Fruit fly (Drosophila melanogaster) whole organism, embryonic: ENCODE measurements around the gene CG6330.
A peak's percentile ranks its signal among the peaks of the same experiment; 100 is the strongest.

ENCODE experiments used
- Abd-B ChIP-seq: fragments of 200-800 bp; sonication (Bioruptor generic); optimal IDR thresholded peaks from 2 replicates; lab custom pipeline; 2018; ENCODE audit warnings: missing biosample characterization, mild to moderate bottlenecking, missing genetic modification characterization, moderate library complexity
- CG10209 ChIP-seq: fragments of 200-800 bp; sonication (Bioruptor generic); optimal IDR thresholded peaks from 3 replicates; lab custom pipeline; 2017; ENCODE audit warnings: missing biosample characterization, mild to moderate bottlenecking, missing genetic modification characterization, missing genetic modification reagents
- CG11723 ChIP-seq: fragments of 200-800 bp; sonication (Bioruptor generic); optimal IDR thresholded peaks from 2 replicates; lab custom pipeline; 2017; ENCODE audit warnings: missing biosample characterization, mild to moderate bottlenecking, missing genetic modification characterization
- CG12744 ChIP-seq: fragments of 200-800 bp; sonication (Bioruptor generic); optimal IDR thresholded peaks from 2 replicates; lab custom pipeline; 2016; ENCODE audit warnings: missing biosample characterization, missing genetic modification characterization
- CG17186 ChIP-seq: fragments of 200-800 bp; sonication (Bioruptor generic); optimal IDR thresholded peaks from 3 replicates; lab custom pipeline; 2017; ENCODE audit warnings: missing biosample characterization, missing genetic modification reagents, missing genetic modification characterization
- CG17328 ChIP-seq: fragments of 200-800 bp; sonication (Bioruptor generic); IDR thresholded peaks from 2 replicates; pipeline ENCODE4 v1.3.6; 2022; ENCODE audit warnings: missing biosample characterization, missing genetic modification characterization
- CG17612 ChIP-seq: fragments of 200-800 bp; sonication (Bioruptor generic); IDR thresholded peaks from 2 replicates; pipeline ENCODE4 v1.3.6; 2022; ENCODE audit warnings: missing biosample characterization, missing genetic modification characterization
- CG18599 ChIP-seq: fragments of 200-800 bp; sonication (Bioruptor generic); optimal IDR thresholded peaks from 3 replicates; lab custom pipeline; 2017; ENCODE audit warnings: missing biosample characterization, missing genetic modification characterization, mild to moderate bottlenecking, moderate library complexity, missing genetic modification reagents
- CG18619 ChIP-seq: fragments of 200-800 bp; sonication (Bioruptor generic); optimal IDR thresholded peaks from 3 replicates; lab custom pipeline; 2017; ENCODE audit warnings: missing biosample characterization, mild to moderate bottlenecking, missing genetic modification characterization
- CG2120 ChIP-seq: fragments of 200-800 bp; sonication (Bioruptor generic); optimal IDR thresholded peaks from 3 replicates; lab custom pipeline; 2016; ENCODE audit warnings: missing biosample characterization, missing genetic modification characterization
- CG2129 ChIP-seq: fragments of 200-800 bp; sonication (Bioruptor generic); IDR thresholded peaks from 2 replicates; pipeline ENCODE4 v1.3.6; 2022; ENCODE audit warnings: missing biosample characterization, missing genetic modification characterization; ENCODE audit not compliant: partially characterized antibody
- CG31388 ChIP-seq: fragments of 200-800 bp; sonication (Bioruptor generic); optimal IDR thresholded peaks from 2 replicates; lab custom pipeline; 2016; ENCODE audit warnings: missing biosample characterization, missing genetic modification characterization
- CG3407 ChIP-seq: fragments of 200-800 bp; sonication (Bioruptor generic); optimal IDR thresholded peaks from 2 replicates; lab custom pipeline; 2018; ENCODE audit warnings: missing biosample characterization, mild to moderate bottlenecking, missing genetic modification characterization
- CG34422 ChIP-seq: fragments of 200-800 bp; sonication (Bioruptor generic); IDR thresholded peaks from 3 replicates; pipeline ENCODE4 v1.3.6; 2022; ENCODE audit warnings: missing biosample characterization, missing genetic modification characterization
- CG3995 ChIP-seq: fragments of 200-800 bp; sonication (Bioruptor generic); optimal IDR thresholded peaks from 3 replicates; lab custom pipeline; 2016; ENCODE audit warnings: missing biosample characterization, missing genetic modification characterization
- CG43689 ChIP-seq: fragments of 200-800 bp; sonication (Bioruptor generic); IDR thresholded peaks from 2 replicates; pipeline ENCODE4 v1.3.6; 2022; ENCODE audit warnings: missing biosample characterization, missing genetic modification characterization
- CG4404 ChIP-seq: fragments of 200-800 bp; sonication (Bioruptor generic); IDR thresholded peaks from 2 replicates; pipeline ENCODE4 v1.3.6; 2022; ENCODE audit warnings: missing biosample characterization, missing genetic modification characterization
- CG6254 ChIP-seq: fragments of 200-800 bp; sonication (Bioruptor generic); optimal IDR thresholded peaks from 3 replicates; lab custom pipeline; 2017; ENCODE audit warnings: mild to moderate bottlenecking, missing biosample characterization, missing genetic modification reagents, missing genetic modification characterization
- CG7271 ChIP-seq: fragments of 200-800 bp; sonication (Bioruptor generic); optimal IDR thresholded peaks from 2 replicates; lab custom pipeline; 2018; ENCODE audit warnings: missing biosample characterization, mild to moderate bottlenecking, missing genetic modification characterization, moderate library complexity
- CG7556 ChIP-seq: fragments of 200-800 bp; sonication (Bioruptor generic); optimal IDR thresholded peaks from 2 replicates; lab custom pipeline; 2017; ENCODE audit warnings: missing biosample characterization, mild to moderate bottlenecking, missing genetic modification characterization
- CG9876 ChIP-seq: fragments of 200-800 bp; sonication (Bioruptor generic); optimal IDR thresholded peaks from 2 replicates; lab custom pipeline; 2016; ENCODE audit warnings: missing biosample characterization, missing genetic modification characterization
- CHES-1-like ChIP-seq: fragments of 200-800 bp; sonication (Bioruptor generic); optimal IDR thresholded peaks from 2 replicates; lab custom pipeline; 2016; ENCODE audit warnings: missing biosample characterization, missing genetic modification characterization
- E2f1 ChIP-seq: fragments of 200-800 bp; sonication (Bioruptor generic); IDR thresholded peaks from 2 replicates; pipeline ENCODE4 v1.3.6; 2022; ENCODE audit warnings: missing biosample characterization, missing genetic modification characterization
- ERR ChIP-seq: fragments of 200-800 bp; sonication (Bioruptor generic); optimal IDR thresholded peaks from 2 replicates; lab custom pipeline; 2016; ENCODE audit warnings: missing biosample characterization, missing genetic modification characterization
- Ets97D ChIP-seq: fragments of 200-800 bp; sonication (Bioruptor generic); optimal IDR thresholded peaks from 3 replicates; lab custom pipeline; 2016; ENCODE audit warnings: missing biosample characterization, missing genetic modification characterization
- GATAe ChIP-seq: fragments of 200-800 bp; sonication (Bioruptor generic); conservative IDR thresholded peaks from 2 replicates; pipeline ENCODE4 v1.3.6; 2022; ENCODE audit warnings: missing biosample characterization, missing genetic modification characterization
- HLH4C ChIP-seq: fragments of 200-800 bp; sonication (Bioruptor generic); IDR thresholded peaks from 3 replicates; pipeline ENCODE4 v1.3.6; 2022; ENCODE audit warnings: missing biosample characterization, missing genetic modification characterization; ENCODE audit not compliant: partially characterized antibody
- Hand ChIP-seq: fragments of 200-800 bp; sonication (Bioruptor generic); optimal IDR thresholded peaks from 2 replicates; lab custom pipeline; 2017; ENCODE audit warnings: mild to moderate bottlenecking, missing biosample characterization, missing genetic modification reagents, missing genetic modification characterization
- Hmr ChIP-seq: fragments of 200-800 bp; sonication (Bioruptor generic); optimal IDR thresholded peaks from 3 replicates; lab custom pipeline; 2017; ENCODE audit warnings: mild to moderate bottlenecking, missing biosample characterization, missing genetic modification reagents, missing genetic modification characterization
- Mrtf ChIP-seq: fragments of 200-800 bp; sonication (Bioruptor generic); IDR thresholded peaks from 3 replicates; pipeline ENCODE4 v1.3.6; 2022; ENCODE audit warnings: missing biosample characterization, missing genetic modification characterization
- Nf-YC ChIP-seq: fragments of 200-800 bp; optimal IDR thresholded peaks from 3 replicates; lab custom pipeline; 2019; ENCODE audit warnings: missing biosample characterization, mild to moderate bottlenecking, missing genetic modification characterization, moderate library complexity
- Oli ChIP-seq: fragments of 200-800 bp; sonication (Bioruptor generic); optimal IDR thresholded peaks from 2 replicates; lab custom pipeline; 2018; ENCODE audit warnings: missing biosample characterization, mild to moderate bottlenecking, missing genetic modification characterization, moderate library complexity
- Ravus ChIP-seq: fragments of 200-800 bp; sonication (Bioruptor generic); IDR thresholded peaks from 2 replicates; pipeline ENCODE4 v1.3.6; 2022; ENCODE audit warnings: missing biosample characterization, missing genetic modification characterization
- Sin3A ChIP-seq: fragments of >200 bp; optimal IDR thresholded peaks from 2 replicates; lab custom pipeline; 2018
- bcd ChIP-seq: fragments of 200-800 bp; sonication (Bioruptor generic); optimal IDR thresholded peaks from 2 replicates; lab custom pipeline; 2017; ENCODE audit warnings: missing biosample characterization, mild to moderate bottlenecking, missing genetic modification characterization
- bigmax ChIP-seq: fragments of 200-800 bp; sonication (Bioruptor generic); optimal IDR thresholded peaks from 2 replicates; lab custom pipeline; 2018; ENCODE audit warnings: missing biosample characterization, mild to moderate bottlenecking, missing genetic modification characterization
- h ChIP-seq: fragments of >200 bp; optimal IDR thresholded peaks from 2 replicates; lab custom pipeline; 2017
- ham ChIP-seq: fragments of 200-800 bp; sonication (Bioruptor generic); IDR thresholded peaks from 2 replicates; pipeline ENCODE4 v1.3.6; 2022; ENCODE audit warnings: missing biosample characterization, missing genetic modification characterization
- her ChIP-seq: fragments of 200-800 bp; sonication (Bioruptor generic); optimal IDR thresholded peaks from 2 replicates; lab custom pipeline; 2016; ENCODE audit warnings: missing biosample characterization, missing genetic modification characterization
- hkb ChIP-seq, 2 experiments: fragments of 200-800 bp in 1 of 2; fragments of >200 bp in 1 of 2; sonication (Bioruptor generic) in 1 of 2; IDR thresholded peaks in 1 of 2; optimal IDR thresholded peaks in 1 of 2; 2 replicates each; pipeline versions ENCODE4 v1.3.6 to Lab custom; 2017 to 2022; ENCODE audit warnings: missing biosample characterization in 1 of 2, missing genetic modification characterization in 1 of 2
- p53 ChIP-seq: fragments of 200-800 bp; sonication (Bioruptor generic); optimal IDR thresholded peaks from 2 replicates; lab custom pipeline; 2016; ENCODE audit warnings: missing biosample characterization, missing genetic modification characterization
- pan ChIP-seq, 4 experiments: fragments of >200 bp in 3 of 4; fragments of 200-800 bp in 1 of 4; sonication (Bioruptor generic) in 1 of 4; optimal IDR thresholded peaks in 3 of 4; IDR thresholded peaks in 1 of 4; 2 replicates each; pipeline versions ENCODE4 v1.3.6 to Lab custom; 2017 to 2022; ENCODE audit warnings: missing biosample characterization in 2 of 4, missing genetic modification characterization in 2 of 4, mixed read lengths in 1 of 4
- pb ChIP-seq: fragments of 200-800 bp; sonication (Bioruptor generic); optimal IDR thresholded peaks from 3 replicates; lab custom pipeline; 2016; ENCODE audit warnings: missing biosample characterization, missing genetic modification characterization
- pho ChIP-seq: fragments of 200-800 bp; sonication (Bioruptor generic); optimal IDR thresholded peaks from 2 replicates; lab custom pipeline; 2016; ENCODE audit warnings: missing biosample characterization, missing genetic modification characterization
- pnt ChIP-seq: fragments of 200-800 bp; sonication (Bioruptor generic); optimal IDR thresholded peaks from 3 replicates; lab custom pipeline; 2016; ENCODE audit warnings: missing biosample characterization, missing genetic modification characterization
- row ChIP-seq: fragments of 200-800 bp; sonication (Bioruptor generic); IDR thresholded peaks from 3 replicates; pipeline ENCODE4 v1.3.6; 2022; ENCODE audit warnings: missing biosample characterization, missing genetic modification characterization
- run ChIP-seq: fragments of 200-800 bp; sonication (Bioruptor generic); optimal IDR thresholded peaks from 3 replicates; lab custom pipeline; 2018; ENCODE audit warnings: missing biosample characterization, mild to moderate bottlenecking, missing genetic modification characterization
- slbo ChIP-seq: fragments of 200-800 bp; sonication (Bioruptor generic); IDR thresholded peaks from 2 replicates; pipeline ENCODE4 v1.3.6; 2022; ENCODE audit warnings: missing biosample characterization, missing genetic modification characterization
- so ChIP-seq: fragments of 200-800 bp; sonication (Bioruptor generic); IDR thresholded peaks from 3 replicates; pipeline ENCODE4 v1.3.6; 2022; ENCODE audit warnings: missing biosample characterization, missing genetic modification characterization
- sob ChIP-seq: fragments of 200-800 bp; sonication (Bioruptor generic); IDR thresholded peaks from 2 replicates; pipeline ENCODE4 v1.3.6; 2022; ENCODE audit warnings: missing biosample characterization, missing genetic modification characterization
- usp ChIP-seq: fragments of >200 bp; optimal IDR thresholded peaks from 2 replicates; lab custom pipeline; 2017; ENCODE audit warnings: missing biosample characterization, missing genetic modification characterization

The CG6330 gene

DNA sequence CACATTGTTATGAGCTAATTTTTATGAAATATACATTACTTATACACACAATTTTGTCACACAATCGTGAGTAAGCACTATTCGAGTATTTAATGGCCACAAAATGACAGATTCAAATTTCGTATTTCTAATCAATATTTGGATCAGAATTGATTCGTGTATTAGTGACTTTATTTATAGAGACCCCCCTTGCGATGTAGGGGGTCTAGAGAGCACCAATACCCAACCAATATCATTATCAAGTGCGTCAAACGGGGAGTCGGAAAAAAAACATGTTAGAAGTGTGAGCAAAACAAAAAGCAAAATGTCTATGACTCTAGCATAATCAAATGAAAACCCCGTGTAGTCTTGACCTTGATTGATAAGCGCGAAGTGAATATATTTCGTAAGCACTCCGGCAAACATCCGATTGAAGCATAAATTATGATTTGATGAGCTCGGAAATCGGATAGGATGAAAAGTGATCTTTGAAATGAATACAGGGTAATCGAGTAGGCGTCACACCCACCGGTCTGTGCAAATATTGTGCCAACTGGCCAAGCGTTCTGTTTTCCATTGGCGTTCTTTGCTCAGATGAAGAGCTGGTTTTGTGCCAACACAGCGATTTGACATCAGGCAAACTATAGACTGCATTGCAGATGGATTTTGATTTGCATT is 6.0 kb downstream of the CG6330 start (continued):
- TF ChIP-seq CG10209 (GFP tag; lab: Kevin White, UChicago) (no peak), CG6254 (no peak), CG17328 (GFP tag; lab: Robert Waterston, UW) (no peak), CG2129 (GFP tag; lab: Robert Waterston, UW) (no peak), CG12744 (GFP tag; lab: Kevin White, UChicago) (no peak), ERR (GFP tag; lab: Kevin White, UChicago) (no peak), GATAe (GFP tag; lab: Robert Waterston, UW) (no peak), CG11723 (no peak), slbo (GFP tag; lab: Robert Waterston, UW) (peak; percentile 42), Hand (GFP tag; lab: Kevin White, UChicago) (no peak), CHES-1-like (peak; percentile 52), Sin3A (lab: Kevin White, UChicago) (no peak), p53 (GFP tag; lab: Kevin White, UChicago) (no peak), pho (GFP tag; lab: Kevin White, UChicago) (no peak), Nf-YC (no peak), sob (GFP tag; lab: Robert Waterston, UW) (peak; percentile 20; the same call in 1 of the 2 replicates), CG7556 (GFP tag; lab: Kevin White, UChicago) (peak; percentile 25), CG34422 (no peak), hkb (optimal IDR thresholded peaks at IDR 0.05; lab: Kevin White, UChicago) (no peak), hkb (GFP tag; IDR thresholded peaks at IDR 0.05; lab: Robert Waterston, UW) (no peak), ham (no peak), pnt (GFP tag; lab: Kevin White, UChicago) (no peak), so (no peak), row (GFP tag; lab: Robert Waterston, UW) (peak; percentile 53; the same call in 2 of the 3 replicates), pan (optimal IDR thresholded peaks at IDR 0.05; lab: Kevin White, UChicago) (no peak), pan (GFP tag; optimal IDR thresholded peaks at IDR 0.05 in 1 of 2, IDR thresholded peaks at IDR 0.05 in 1 of 2) (no peak), CG2120 (GFP tag; lab: Kevin White, UChicago) (peak; percentile 78), Abd-B (GFP tag; lab: Kevin White, UChicago) (no peak), CG4404 (GFP tag; lab: Robert Waterston, UW) (no peak), Hmr (GFP tag; lab: Kevin White, UChicago) (peak; percentile 54), h (lab: Kevin White, UChicago) (no peak), bigmax (GFP tag; lab: Kevin White, UChicago) (no peak), CG3995 (GFP tag; lab: Kevin White, UChicago) (peak; percentile 7), CG18619 (GFP tag; lab: Kevin White, UChicago) (no peak), Ravus (GFP tag; lab: Robert Waterston, UW) (no peak), CG7271 (tag; lab: Kevin White, UChicago) (no peak), Mrtf (GFP tag; lab: Robert Waterston, UW) (no peak), pb (GFP tag; lab: Kevin White, UChicago) (no peak), CG17612 (GFP tag; lab: Robert Waterston, UW) (no peak), CG9876 (GFP tag; lab: Kevin White, UChicago) (no peak), run (tag; lab: Kevin White, UChicago) (no peak), CG31388 (GFP tag; lab: Kevin White, UChicago) (no peak), Ets97D (GFP tag; lab: Kevin White, UChicago) (no peak), bcd (GFP tag; lab: Kevin White, UChicago) (no peak), HLH4C (no peak), Oli (tag; lab: Kevin White, UChicago) (no peak), usp (GFP tag; lab: Kevin White, UChicago) (no peak), E2f1 (GFP tag; lab: Robert Waterston, UW) (no peak), CG18599 (peak; percentile 73), CG3407 (GFP tag; lab: Kevin White, UChicago) (no peak), CG17186 (no peak), her (GFP tag; lab: Kevin White, UChicago) (no peak), CG43689 (no peak)
